Fruit fly (Drosophila melanogaster): ENCODE results near the gene CG9135.

dm6 chr2L:6072124-6072523, 21.5 kb downstream of the CG9135 start:
- TF ChIP-seq peb (GFP tag; IDR thresholded peaks at IDR 0.05) = no peak
- no peak for TF ChIP-seq CG12744 (GFP tag; optimal IDR thresholded peaks at IDR 0.05)
- no peak for TF ChIP-seq CG12219 (GFP tag; optimal IDR thresholded peaks at IDR 0.05)
- no peak for TF ChIP-seq tna (GFP tag; IDR thresholded peaks at IDR 0.05; ENCODE audit: partially characterized antibody)
- no peak for TF ChIP-seq Hmx (GFP tag; optimal IDR thresholded peaks at IDR 0.05)
- no peak for TF ChIP-seq Mes4 (GFP tag; optimal IDR thresholded peaks at IDR 0.05)
